Worm (Caenorhabditis elegans) whole organism, L4 larva: Measurements from ENCODE around the gene C16A3.2.

Source experiments
- T20F7.1 ChIP-seq: fragments of 200-800 bp; sonication (Bioruptor generic); optimal IDR thresholded peaks from 2 replicates; lab custom pipeline; 2018; ENCODE audit warnings: mild to moderate bottlenecking, missing genetic modification characterization, missing compliant biosample characterization
- aly-2 ChIP-seq: sonication (generic microtip); optimal IDR thresholded peaks from 2 replicates; lab custom pipeline; 2018; ENCODE audit warnings: missing biosample characterization, missing genetic modification characterization
- ceh-20 ChIP-seq: fragments of 200-800 bp; sonication (Bioruptor generic); IDR thresholded peaks from 2 replicates; pipeline ENCODE4 v1.3.6; 2022; ENCODE audit warnings: missing genetic modification reagents, missing genetic modification characterization, missing compliant biosample characterization
- lin-13 ChIP-seq: fragments of 150-350 bp; optimal IDR thresholded peaks from 2 replicates; lab custom pipeline; 2014; ENCODE audit warnings: missing biosample characterization, missing genetic modification reagents, missing genetic modification characterization
- lin-38 ChIP-seq: fragments of 200-800 bp; sonication (Bioruptor generic); IDR thresholded peaks from 2 replicates; pipeline ENCODE4 v1.3.6; 2022; ENCODE audit warnings: missing genetic modification reagents, missing genetic modification characterization, missing compliant biosample characterization
- lin-39 ChIP-seq: fragments of 150-350 bp; optimal IDR thresholded peaks from 2 replicates; lab custom pipeline; 2014; ENCODE audit warnings: missing biosample characterization, missing genetic modification reagents, missing genetic modification characterization
- nhr-11 ChIP-seq: fragments of 150-350 bp; optimal IDR thresholded peaks from 2 replicates; lab custom pipeline; 2014; ENCODE audit warnings: missing biosample characterization, missing genetic modification characterization
- nhr-41 ChIP-seq: fragments of 200-800 bp; sonication (Bioruptor generic); IDR thresholded peaks from 2 replicates; pipeline ENCODE4 v1.3.6; 2022; ENCODE audit warnings: missing genetic modification reagents, missing genetic modification characterization, missing compliant biosample characterization
- nhr-77 ChIP-seq: fragments of 150-350 bp; optimal IDR thresholded peaks from 2 replicates; lab custom pipeline; 2014; ENCODE audit warnings: missing biosample characterization, missing genetic modification characterization
- zip-11 ChIP-seq: fragments of 200-800 bp; sonication (Bioruptor generic); IDR thresholded peaks from 2 replicates; pipeline ENCODE4 v1.3.6; 2022; ENCODE audit warnings: missing genetic modification characterization, missing compliant biosample characterization

DNA sequence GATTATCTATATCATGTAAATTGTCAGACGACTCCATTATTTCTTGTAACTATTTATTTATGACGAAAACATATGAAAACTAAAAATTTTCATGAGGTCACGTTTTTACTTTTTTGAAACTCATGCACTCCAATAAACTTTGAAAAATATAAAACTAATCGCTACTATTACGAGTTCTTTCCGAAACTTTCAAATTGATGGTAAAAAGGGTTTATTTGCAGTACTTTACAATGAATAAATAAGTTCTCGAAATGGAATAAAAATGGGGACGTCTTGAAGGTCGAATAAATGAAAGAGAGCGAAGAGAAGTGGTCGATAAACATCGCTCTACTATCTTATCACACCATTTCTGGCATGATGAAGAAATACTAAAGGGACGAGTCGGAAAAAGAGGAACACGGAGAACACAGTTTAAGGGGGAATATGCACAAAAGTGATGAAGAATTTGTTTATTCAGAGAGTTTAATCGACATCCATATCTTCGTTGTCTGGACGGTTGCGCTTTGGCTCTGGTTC lies 49.7 kb upstream of the C16A3.2 start, which contains the start of gene let-767:
- TF ChIP-seq zip-11 (GFP tag; lab: Robert Waterston, UW) (no peak), lin-39 (no peak), nhr-41 (GFP tag; lab: Robert Waterston, UW) (no peak), nhr-77 (tag; lab: Kevin White, UChicago) (no peak), nhr-11 (tag; lab: Kevin White, UChicago) (no peak), ceh-20 (GFP tag; lab: Robert Waterston, UW) (no peak), lin-13 (peak; percentile 47), lin-38 (GFP tag; lab: Robert Waterston, UW) (no peak; the same call in 1 of the 2 replicates), T20F7.1 (GFP tag; lab: Kevin White, UChicago) (no peak), aly-2 (no peak)
